Worm (Caenorhabditis elegans): ENCODE results near the gene Y17G9B.11.

The Y17G9B.11 gene

ce11 chrIV:4748408-4749105 lies 7.8 kb upstream of the Y17G9B.11 start, which contains the start of gene cyc-2.1 (continued):
- no peak for TF ChIP-seq ceh-91 (GFP tag; IDR thresholded peaks at IDR 0.05)
- peak; percentile 81 for TF ChIP-seq madf-6 (GFP tag; IDR thresholded peaks at IDR 0.05)
- peak; percentile 92 for TF ChIP-seq snpc-3.4 (tag; optimal IDR thresholded peaks at IDR 0.05)
- peak; percentile 20 for TF ChIP-seq B0261.1 (tag; optimal IDR thresholded peaks at IDR 0.05)
- TF ChIP-seq snpc-4 (GFP tag; optimal IDR thresholded peaks at IDR 0.05), result peak; percentile 30
- TF ChIP-seq snpc-4 (tag; optimal IDR thresholded peaks at IDR 0.05), result peak in 3 of 4 experiments; percentile 43 to 73 (median 59)
- peak; percentile 37 for TF ChIP-seq F52B5.7 (tag; optimal IDR thresholded peaks at IDR 0.05)
- TF ChIP-seq lin-26 (GFP tag; IDR thresholded peaks at IDR 0.05), result peak; percentile 66
- TF ChIP-seq nfya-2 (GFP tag; IDR thresholded peaks at IDR 0.05), result 0 out of 2 replicates have a peak, but pooled peaks have one; percentile 19
- TF ChIP-seq hmg-1.2 (GFP tag; IDR thresholded peaks at IDR 0.05), result peak; percentile 69
- TF ChIP-seq repo-1 (tag; optimal IDR thresholded peaks at IDR 0.05), result peak; percentile 14
- TF ChIP-seq attf-6 (GFP tag; IDR thresholded peaks at IDR 0.05), result peak; percentile 84
- no peak for TF ChIP-seq F22D6.2 (tag; optimal IDR thresholded peaks at IDR 0.05)
- TF ChIP-seq lin-35 (GFP tag; optimal IDR thresholded peaks at IDR 0.05), result peak in 1 of 3 experiments; percentile 51
- no peak for TF ChIP-seq somi-1 (GFP tag; optimal IDR thresholded peaks at IDR 0.05)
- TF ChIP-seq snpc-1.3 (tag; optimal IDR thresholded peaks at IDR 0.05; ENCODE audit: insufficient read depth), result peak; percentile 36
- TF ChIP-seq hsf-1 (GFP tag; IDR thresholded peaks at IDR 0.05), result peak; percentile 83
- peak; percentile 52 for TF ChIP-seq pbrm-1 (GFP tag; IDR thresholded peaks at IDR 0.05)
- peak; percentile 88 for TF ChIP-seq B0336.3 (GFP tag; IDR thresholded peaks at IDR 0.05)
- peak; percentile 43 for TF ChIP-seq unc-130 (GFP tag; optimal IDR thresholded peaks at IDR 0.05)
- TF ChIP-seq egl-18 (GFP tag; IDR thresholded peaks at IDR 0.05), result 0 out of 2 replicates have a peak, but pooled peaks have one; percentile 4
- no peak for TF ChIP-seq dpff-1 (tag; optimal IDR thresholded peaks at IDR 0.05)

ce11 chrIV:4749155-4749554 lies 7.2 kb upstream of the Y17G9B.11 start:
- TF ChIP-seq madf-3 (GFP tag; IDR thresholded peaks at IDR 0.05) (no peak), egrh-3 (GFP tag; IDR thresholded peaks at IDR 0.05) (0 out of 2 replicates have a peak, but pooled peaks have one; percentile 4), nfyb-1 (GFP tag; IDR thresholded peaks at IDR 0.05) (peak; percentile 5; the same call in 1 of the 2 replicates), efl-1 (GFP tag; optimal IDR thresholded peaks at IDR 0.05) (no peak), zfh-2 (GFP tag; conservative IDR thresholded peaks at IDR 0.05) (peak; percentile 75), somi-1 (GFP tag; optimal IDR thresholded peaks at IDR 0.05) (no peak)

ce11 chrIV:4749728-4750278 lies 6.6 kb upstream of the Y17G9B.11 start, which contains the start of the genes rpl-20 and Y17G9B.5:
rpl-20 (minus strand) TSS chrIV:4749778.
Y17G9B.5 (plus strand) TSS chrIV:4750240.
- TF ChIP-seq dpl-1 (GFP tag; optimal IDR thresholded peaks at IDR 0.05) (peak; percentile 96), hlh-26 (GFP tag; conservative IDR thresholded peaks at IDR 0.05) (no peak), akir-1 (GFP tag; optimal IDR thresholded peaks at IDR 0.05) (peak; percentile 80), madf-10 (tag; optimal IDR thresholded peaks at IDR 0.05) (peak; percentile 97), ekl-4 (GFP tag; IDR thresholded peaks at IDR 0.05) (peak; percentile 99), ztf-25 (GFP tag; IDR thresholded peaks at IDR 0.05) (peak; percentile 88), F22D6.2 (tag; optimal IDR thresholded peaks at IDR 0.05) (peak; percentile 96), F49E8.2 (tag; optimal IDR thresholded peaks at IDR 0.05; ENCODE audit: insufficient read depth) (peak; percentile 98), pbrm-1 (GFP tag; IDR thresholded peaks at IDR 0.05) (peak; percentile 100), snpc-1.3 (tag; optimal IDR thresholded peaks at IDR 0.05; ENCODE audit: insufficient read depth) (peak; percentile 99), bed-2 (GFP tag; IDR thresholded peaks at IDR 0.05) (peak; percentile 94), rcor-1 (GFP tag; IDR thresholded peaks at IDR 0.05) (peak; percentile 99), Y67H2A.10 (GFP tag; conservative IDR thresholded peaks at IDR 0.05) (peak; percentile 96), ztf-18 (tag; optimal IDR thresholded peaks at IDR 0.05) (peak; percentile 95), aptf-2 (GFP tag; conservative IDR thresholded peaks at IDR 0.05) (no peak; the same call in 1 of the 2 replicates), F37B4.10 (GFP tag; IDR thresholded peaks at IDR 0.05) (peak; percentile 99), ama-1 (optimal IDR thresholded peaks at IDR 0.05) (peak; percentile 50), ama-1 (GFP tag; optimal IDR thresholded peaks at IDR 0.05) (peak; percentile 71 to 88), C06A6.2 (GFP tag; conservative IDR thresholded peaks at IDR 0.05) (peak; percentile 99), snpc-1.1 (tag; optimal IDR thresholded peaks at IDR 0.05; ENCODE audit: insufficient read depth) (peak; percentile 92)
